In genomic region chr2L:4444457-4444856, dm6 we compare ENCODE assay signal across 1 fruit fly cellular context.
TF ChIP-seq lines count a peak whose summit lies in the region.

Gene morgue, minus strand, starts transcription at chr2L:4444680.
Gene Elp3, plus strand, starts transcription at chr2L:4444732.

TF ChIP-seq in whole organism, embryonic, 481 proteins besides CTCF, POLR2A, EP300 and RAD21 (continued from another document and continues in another):
- TF ChIP-seq vvl (GFP tag; IDR thresholded peaks at IDR 0.05; lab: Robert Waterston, UW), result no peak
- TF ChIP-seq CG15269 (tag; optimal IDR thresholded peaks at IDR 0.05; lab: Kevin White, UChicago), result no peak
- no peak for TF ChIP-seq Taf1 (GFP tag; IDR thresholded peaks at IDR 0.05; lab: Robert Waterston, UW)
- TF ChIP-seq HHEX (GFP tag; optimal IDR thresholded peaks at IDR 0.05; lab: Kevin White, UChicago), result no peak
- no peak for TF ChIP-seq gro (GFP tag; optimal IDR thresholded peaks at IDR 0.05; lab: Kevin White, UChicago)
- TF ChIP-seq MESR4 (GFP tag; optimal IDR thresholded peaks at IDR 0.05; lab: Kevin White, UChicago), result peak; percentile 86
- no peak for TF ChIP-seq hth (optimal IDR thresholded peaks at IDR 0.05; lab: Kevin White, UChicago)
- peak; percentile 49 for TF ChIP-seq CG12659 (GFP tag; optimal IDR thresholded peaks at IDR 0.05; lab: Kevin White, UChicago)
- TF ChIP-seq nom (GFP tag; optimal IDR thresholded peaks at IDR 0.05; lab: Kevin White, UChicago), result no peak
- peak; percentile 84 for TF ChIP-seq MBD-R2 (GFP tag; IDR thresholded peaks at IDR 0.05; lab: Robert Waterston, UW)
- peak; percentile 60; the same call in 1 of the 3 replicates for TF ChIP-seq CG11560 (tag; IDR thresholded peaks at IDR 0.05; lab: Robert Waterston, UW)
- TF ChIP-seq CG8388 (GFP tag; optimal IDR thresholded peaks at IDR 0.05; lab: Kevin White, UChicago), result no peak
- peak; percentile 26 for TF ChIP-seq HmgZ (tag; optimal IDR thresholded peaks at IDR 0.05; lab: Kevin White, UChicago)
- no peak for TF ChIP-seq cg (GFP tag; optimal IDR thresholded peaks at IDR 0.05; lab: Kevin White, UChicago)
- TF ChIP-seq ranshi (GFP tag; IDR thresholded peaks at IDR 0.05; lab: Robert Waterston, UW), result no peak
- peak; percentile 94 for TF ChIP-seq CG1603 (tag; optimal IDR thresholded peaks at IDR 0.05; lab: Kevin White, UChicago)
- TF ChIP-seq sc (optimal IDR thresholded peaks at IDR 0.05; lab: Kevin White, UChicago), result no peak
- TF ChIP-seq sc (GFP tag; optimal IDR thresholded peaks at IDR 0.05; lab: Kevin White, UChicago), result no peak
- TF ChIP-seq CG14014 (GFP tag; IDR thresholded peaks at IDR 0.05; lab: Robert Waterston, UW), result no peak
- no peak for TF ChIP-seq CG2202 (tag; optimal IDR thresholded peaks at IDR 0.05; lab: Kevin White, UChicago)
- TF ChIP-seq Ets97D (GFP tag; optimal IDR thresholded peaks at IDR 0.05; lab: Kevin White, UChicago), result no peak
- TF ChIP-seq CG5180 (GFP tag; optimal IDR thresholded peaks at IDR 0.05; lab: Kevin White, UChicago), result no peak
- TF ChIP-seq NfI (GFP tag; optimal IDR thresholded peaks at IDR 0.05; lab: Kevin White, UChicago), result no peak
- TF ChIP-seq pfk (GFP tag; optimal IDR thresholded peaks at IDR 0.05; lab: Kevin White, UChicago), result no peak
- no peak for TF ChIP-seq eve (GFP tag; optimal IDR thresholded peaks at IDR 0.05; lab: Kevin White, UChicago)
- no peak for TF ChIP-seq Poxn (GFP tag; IDR thresholded peaks at IDR 0.05; lab: Robert Waterston, UW)
- no peak for TF ChIP-seq Doc2 (GFP tag; IDR thresholded peaks at IDR 0.05; lab: Robert Waterston, UW)
- no peak for TF ChIP-seq CG32772 (GFP tag; IDR thresholded peaks at IDR 0.05; lab: Robert Waterston, UW)
- no peak for TF ChIP-seq Adf1 (GFP tag; IDR thresholded peaks at IDR 0.05; lab: Robert Waterston, UW)
- no peak for TF ChIP-seq CG4707 (GFP tag; optimal IDR thresholded peaks at IDR 0.05; lab: Kevin White, UChicago)
- TF ChIP-seq Hr39 (optimal IDR thresholded peaks at IDR 0.05; lab: Kevin White, UChicago), result no peak
- no peak for TF ChIP-seq so (GFP tag; IDR thresholded peaks at IDR 0.05; lab: Robert Waterston, UW)
- peak; percentile 6 for TF ChIP-seq B-H2 (GFP tag; optimal IDR thresholded peaks at IDR 0.05; lab: Kevin White, UChicago)
- no peak for TF ChIP-seq az2 (GFP tag; optimal IDR thresholded peaks at IDR 0.05; lab: Kevin White, UChicago)
- TF ChIP-seq trh (GFP tag; optimal IDR thresholded peaks at IDR 0.05; lab: Kevin White, UChicago), result no peak
- TF ChIP-seq fd64A (GFP tag; optimal IDR thresholded peaks at IDR 0.05; lab: Kevin White, UChicago), result no peak
- no peak for TF ChIP-seq NK7.1 (GFP tag; optimal IDR thresholded peaks at IDR 0.05; lab: Kevin White, UChicago)
- peak; percentile 84 for TF ChIP-seq pzg (GFP tag; optimal IDR thresholded peaks at IDR 0.05; lab: Kevin White, UChicago)
- TF ChIP-seq vfl (GFP tag; optimal IDR thresholded peaks at IDR 0.05; lab: Kevin White, UChicago), result no peak
- no peak for TF ChIP-seq CG3995 (GFP tag; optimal IDR thresholded peaks at IDR 0.05; lab: Kevin White, UChicago)
- peak; percentile 50 for TF ChIP-seq BEAF-32 (GFP tag; optimal IDR thresholded peaks at IDR 0.05; lab: Kevin White, UChicago)
- no peak for TF ChIP-seq scrt (GFP tag; optimal IDR thresholded peaks at IDR 0.05; lab: Kevin White, UChicago)
- TF ChIP-seq GATAe (GFP tag; conservative IDR thresholded peaks at IDR 0.05; lab: Robert Waterston, UW), result no peak
- no peak for TF ChIP-seq CG3281 (GFP tag; optimal IDR thresholded peaks at IDR 0.05; lab: Kevin White, UChicago)
- TF ChIP-seq mam (GFP tag; optimal IDR thresholded peaks at IDR 0.05; lab: Kevin White, UChicago), result no peak
- TF ChIP-seq Mes4 (GFP tag; optimal IDR thresholded peaks at IDR 0.05; lab: Kevin White, UChicago), result no peak
- TF ChIP-seq CG10209 (GFP tag; optimal IDR thresholded peaks at IDR 0.05; lab: Kevin White, UChicago), result no peak
- TF ChIP-seq CG11504 (tag; optimal IDR thresholded peaks at IDR 0.05; lab: Kevin White, UChicago), result no peak
- TF ChIP-seq CG16813 (GFP tag; IDR thresholded peaks at IDR 0.05; lab: Robert Waterston, UW; ENCODE audit: partially characterized antibody), result peak; percentile 74
- TF ChIP-seq Dp (GFP tag; optimal IDR thresholded peaks at IDR 0.05; lab: Kevin White, UChicago), result peak; percentile 33
- TF ChIP-seq klu (GFP tag; IDR thresholded peaks at IDR 0.05; lab: Robert Waterston, UW), result no peak
- TF ChIP-seq CG1233 (GFP tag; optimal IDR thresholded peaks at IDR 0.05; lab: Kevin White, UChicago), result no peak
- peak; percentile 34 for TF ChIP-seq Myb (GFP tag; optimal IDR thresholded peaks at IDR 0.05; lab: Kevin White, UChicago)
- no peak for TF ChIP-seq CG30431 (GFP tag; optimal IDR thresholded peaks at IDR 0.05; lab: Kevin White, UChicago)
- TF ChIP-seq Nf-YC (tag; optimal IDR thresholded peaks at IDR 0.05; lab: Kevin White, UChicago), result peak; percentile 15
- TF ChIP-seq Ravus (GFP tag; IDR thresholded peaks at IDR 0.05; lab: Robert Waterston, UW), result no peak
- TF ChIP-seq CG34422 (GFP tag; IDR thresholded peaks at IDR 0.05; lab: Robert Waterston, UW), result no peak; the same call in 2 of the 3 replicates
- TF ChIP-seq emc (GFP tag; optimal IDR thresholded peaks at IDR 0.05; lab: Kevin White, UChicago), result no peak
- no peak for TF ChIP-seq CG11456 (GFP tag; IDR thresholded peaks at IDR 0.05; lab: Robert Waterston, UW)
- TF ChIP-seq Tbp (GFP tag; optimal IDR thresholded peaks at IDR 0.05; lab: Kevin White, UChicago), result no peak
- TF ChIP-seq lov (optimal IDR thresholded peaks at IDR 0.05; lab: Kevin White, UChicago), result no peak
- no peak for TF ChIP-seq lov (GFP tag; IDR thresholded peaks at IDR 0.05; lab: Robert Waterston, UW)
- TF ChIP-seq CG17328 (GFP tag; IDR thresholded peaks at IDR 0.05; lab: Robert Waterston, UW), result no peak
- no peak for TF ChIP-seq CG32532 (GFP tag; IDR thresholded peaks at IDR 0.05; lab: Robert Waterston, UW)
- 0 out of 3 replicates have a peak, but pooled peaks have one; percentile 14 for TF ChIP-seq row (GFP tag; IDR thresholded peaks at IDR 0.05; lab: Robert Waterston, UW)
- TF ChIP-seq gem (tag; optimal IDR thresholded peaks at IDR 0.05; lab: Kevin White, UChicago), result no peak
- TF ChIP-seq Sox102F (GFP tag; optimal IDR thresholded peaks at IDR 0.05; lab: Kevin White, UChicago), result no peak
- no peak for TF ChIP-seq CG31388 (GFP tag; optimal IDR thresholded peaks at IDR 0.05; lab: Kevin White, UChicago)
- no peak for TF ChIP-seq dpn (GFP tag; optimal IDR thresholded peaks at IDR 0.05; lab: Kevin White, UChicago)
- TF ChIP-seq CG6654 (GFP tag; optimal IDR thresholded peaks at IDR 0.05; lab: Kevin White, UChicago), result no peak
- TF ChIP-seq CkIIα-i1 (GFP tag; IDR thresholded peaks at IDR 0.05; lab: Robert Waterston, UW), result no peak
- peak; percentile 49 for TF ChIP-seq CG17829 (tag; optimal IDR thresholded peaks at IDR 0.05; lab: Kevin White, UChicago)
- no peak for TF ChIP-seq CG4730 (GFP tag; IDR thresholded peaks at IDR 0.05; lab: Robert Waterston, UW)
- no peak for TF ChIP-seq salm (tag; optimal IDR thresholded peaks at IDR 0.05; lab: Kevin White, UChicago)
- TF ChIP-seq btn (GFP tag; optimal IDR thresholded peaks at IDR 0.05; lab: Kevin White, UChicago), result no peak
- TF ChIP-seq bigmax (GFP tag; optimal IDR thresholded peaks at IDR 0.05; lab: Kevin White, UChicago), result no peak
- TF ChIP-seq CG3838 (GFP tag; optimal IDR thresholded peaks at IDR 0.05; lab: Kevin White, UChicago), result no peak
- no peak for TF ChIP-seq kah (GFP tag; optimal IDR thresholded peaks at IDR 0.05; lab: Kevin White, UChicago)
- TF ChIP-seq Xbp1 (GFP tag; optimal IDR thresholded peaks at IDR 0.05; lab: Kevin White, UChicago), result no peak
- no peak for TF ChIP-seq crc (GFP tag; optimal IDR thresholded peaks at IDR 0.05; lab: Kevin White, UChicago)
- TF ChIP-seq CG10654 (GFP tag; optimal IDR thresholded peaks at IDR 0.05; lab: Kevin White, UChicago), result no peak
- TF ChIP-seq rib (GFP tag; IDR thresholded peaks at IDR 0.05; lab: Robert Waterston, UW), result no peak
- TF ChIP-seq nmo (GFP tag; optimal IDR thresholded peaks at IDR 0.05; lab: Kevin White, UChicago), result peak; percentile 5
- TF ChIP-seq phol (tag; optimal IDR thresholded peaks at IDR 0.05; lab: Kevin White, UChicago), result peak; percentile 11
- TF ChIP-seq CG14965 (GFP tag; optimal IDR thresholded peaks at IDR 0.05; lab: Kevin White, UChicago; ENCODE audit: borderline replicate concordance), result no peak
- TF ChIP-seq Camta (GFP tag; optimal IDR thresholded peaks at IDR 0.05; lab: Kevin White, UChicago), result no peak
- TF ChIP-seq CG5245 (GFP tag; optimal IDR thresholded peaks at IDR 0.05; lab: Kevin White, UChicago), result no peak
- no peak for TF ChIP-seq CG5953 (GFP tag; IDR thresholded peaks at IDR 0.05; lab: Robert Waterston, UW)
- TF ChIP-seq stwl (tag; optimal IDR thresholded peaks at IDR 0.05; lab: Kevin White, UChicago), result peak; percentile 88
- TF ChIP-seq CG8281 (tag; optimal IDR thresholded peaks at IDR 0.05; lab: Kevin White, UChicago), result no peak
- peak; percentile 82 for TF ChIP-seq ato (GFP tag; IDR thresholded peaks at IDR 0.05; lab: Robert Waterston, UW; ENCODE audit: partially characterized antibody)
- no peak for TF ChIP-seq Dfd (GFP tag; optimal IDR thresholded peaks at IDR 0.05; lab: Kevin White, UChicago)
- TF ChIP-seq Sin3A (optimal IDR thresholded peaks at IDR 0.05; lab: Kevin White, UChicago), result peak; percentile 53
- TF ChIP-seq CG33213 (GFP tag; optimal IDR thresholded peaks at IDR 0.05; lab: Kevin White, UChicago), result no peak
- 0 out of 4 replicates have a peak, but pooled peaks have one; percentile 61 for TF ChIP-seq chinmo (GFP tag; IDR thresholded peaks at IDR 0.05; lab: Robert Waterston, UW; ENCODE audit: partially characterized antibody)
- TF ChIP-seq ab (GFP tag; optimal IDR thresholded peaks at IDR 0.05; lab: Kevin White, UChicago), result no peak
- TF ChIP-seq ken (GFP tag; IDR thresholded peaks at IDR 0.05; lab: Robert Waterston, UW), result no peak
- peak; percentile 61 for TF ChIP-seq Sry-δ (GFP tag; optimal IDR thresholded peaks at IDR 0.05; lab: Kevin White, UChicago)
- no peak for TF ChIP-seq CG6689 (GFP tag; IDR thresholded peaks at IDR 0.05; lab: Robert Waterston, UW)
- TF ChIP-seq ara (GFP tag; IDR thresholded peaks at IDR 0.05; lab: Robert Waterston, UW), result no peak
- TF ChIP-seq amos (GFP tag; IDR thresholded peaks at IDR 0.05; lab: Robert Waterston, UW; ENCODE audit: partially characterized antibody), result peak; percentile 68; the same call in 1 of the 2 replicates
- TF ChIP-seq mld (GFP tag; IDR thresholded peaks at IDR 0.05; lab: Robert Waterston, UW; ENCODE audit: partially characterized antibody), result peak; percentile 89
- no peak for TF ChIP-seq sens-2 (GFP tag; IDR thresholded peaks at IDR 0.05; lab: Robert Waterston, UW)
- TF ChIP-seq CG2875 (GFP tag; optimal IDR thresholded peaks at IDR 0.05; lab: Kevin White, UChicago), result no peak
- no peak for TF ChIP-seq Sox100B (GFP tag; optimal IDR thresholded peaks at IDR 0.05; lab: Kevin White, UChicago)
- TF ChIP-seq Oli (tag; optimal IDR thresholded peaks at IDR 0.05; lab: Kevin White, UChicago), result no peak
- TF ChIP-seq maf-S (GFP tag; optimal IDR thresholded peaks at IDR 0.05; lab: Kevin White, UChicago), result no peak
- TF ChIP-seq D19B (GFP tag; optimal IDR thresholded peaks at IDR 0.05; lab: Kevin White, UChicago), result no peak
- TF ChIP-seq grau (tag; optimal IDR thresholded peaks at IDR 0.05; lab: Kevin White, UChicago), result peak; percentile 14
- TF ChIP-seq Optix (GFP tag; IDR thresholded peaks at IDR 0.05; lab: Robert Waterston, UW), result no peak
- no peak for TF ChIP-seq slbo (GFP tag; IDR thresholded peaks at IDR 0.05; lab: Robert Waterston, UW)
- TF ChIP-seq Mrtf (GFP tag; IDR thresholded peaks at IDR 0.05; lab: Robert Waterston, UW), result no peak
- TF ChIP-seq CHES-1-like (GFP tag; optimal IDR thresholded peaks at IDR 0.05; lab: Kevin White, UChicago), result peak; percentile 31
- TF ChIP-seq Pdp1 (GFP tag; optimal IDR thresholded peaks at IDR 0.05; lab: Kevin White, UChicago), result peak in 1 of 2 experiments; percentile 30
- no peak for TF ChIP-seq CG10462 (GFP tag; optimal IDR thresholded peaks at IDR 0.05; lab: Kevin White, UChicago)
- no peak for TF ChIP-seq CG7745 (tag; optimal IDR thresholded peaks at IDR 0.05; lab: Kevin White, UChicago)
- no peak for TF ChIP-seq Hmr (GFP tag; optimal IDR thresholded peaks at IDR 0.05; lab: Kevin White, UChicago)
- TF ChIP-seq pan (optimal IDR thresholded peaks at IDR 0.05; lab: Kevin White, UChicago), result no peak
- no peak for TF ChIP-seq pan (GFP tag; optimal IDR thresholded peaks at IDR 0.05 in 1 of 2, IDR thresholded peaks at IDR 0.05 in 1 of 2)
- no peak for TF ChIP-seq gcm2 (GFP tag; optimal IDR thresholded peaks at IDR 0.05; lab: Kevin White, UChicago)
- TF ChIP-seq CG13775 (GFP tag; optimal IDR thresholded peaks at IDR 0.05; lab: Kevin White, UChicago), result no peak
- TF ChIP-seq h (optimal IDR thresholded peaks at IDR 0.05; lab: Kevin White, UChicago), result no peak
- TF ChIP-seq Hmx (GFP tag; optimal IDR thresholded peaks at IDR 0.05; lab: Kevin White, UChicago), result no peak
- no peak for TF ChIP-seq sisA (GFP tag; IDR thresholded peaks at IDR 0.05; lab: Robert Waterston, UW)
- no peak for TF ChIP-seq dimm (GFP tag; IDR thresholded peaks at IDR 0.05; lab: Robert Waterston, UW)
- TF ChIP-seq CG2712 (tag; optimal IDR thresholded peaks at IDR 0.05; lab: Kevin White, UChicago), result peak; percentile 1
- peak; percentile 70 for TF ChIP-seq Scr (GFP tag; IDR thresholded peaks at IDR 0.05; lab: Robert Waterston, UW; ENCODE audit: partially characterized antibody)
- TF ChIP-seq sna (GFP tag; IDR thresholded peaks at IDR 0.05; lab: Robert Waterston, UW; ENCODE audit: partially characterized antibody), result peak; percentile 68
- no peak for TF ChIP-seq gce (GFP tag; IDR thresholded peaks at IDR 0.05; lab: Robert Waterston, UW)
- no peak for TF ChIP-seq pum (GFP tag; optimal IDR thresholded peaks at IDR 0.05; lab: Kevin White, UChicago)
- TF ChIP-seq CG16815 (GFP tag; optimal IDR thresholded peaks at IDR 0.05; lab: Kevin White, UChicago), result no peak
- TF ChIP-seq HLH54F (GFP tag; optimal IDR thresholded peaks at IDR 0.05; lab: Kevin White, UChicago), result no peak
- no peak for TF ChIP-seq MTF-1 (GFP tag; optimal IDR thresholded peaks at IDR 0.05; lab: Kevin White, UChicago; ENCODE audit: borderline replicate concordance)
- TF ChIP-seq lbe (GFP tag; optimal IDR thresholded peaks at IDR 0.05; lab: Kevin White, UChicago), result no peak
- no peak for TF ChIP-seq lab (GFP tag; optimal IDR thresholded peaks at IDR 0.05; lab: Kevin White, UChicago)
- no peak for TF ChIP-seq Gsc (GFP tag; IDR thresholded peaks at IDR 0.05; lab: Robert Waterston, UW)
- TF ChIP-seq fu2 (GFP tag; optimal IDR thresholded peaks at IDR 0.05; lab: Kevin White, UChicago), result no peak
- no peak for TF ChIP-seq nerfin-1 (tag; optimal IDR thresholded peaks at IDR 0.05; lab: Kevin White, UChicago)
